Fruit fly (Drosophila melanogaster): ENCODE measurements around the gene zfh1.

The zfh1 gene

dm6 chr3R:30745104-30745503, 20.6 kb upstream of the zfh1 start, which contains the start of gene Npc2g:
TSS of gene Npc2g (minus strand) at chr3R:30745263.
- TF ChIP-seq pan (optimal IDR thresholded peaks at IDR 0.05) (no peak), Dll (optimal IDR thresholded peaks at IDR 0.05) (no peak), usp (GFP tag; optimal IDR thresholded peaks at IDR 0.05) (no peak), psq (optimal IDR thresholded peaks at IDR 0.05) (no peak), CG8478 (optimal IDR thresholded peaks at IDR 0.05) (no peak), EcR (GFP tag; optimal IDR thresholded peaks at IDR 0.05) (no peak)

- TF ChIP-seq CG8478 (optimal IDR thresholded peaks at IDR 0.05) (no peak), Dll (optimal IDR thresholded peaks at IDR 0.05) (no peak), psq (optimal IDR thresholded peaks at IDR 0.05) (no peak), usp (GFP tag; optimal IDR thresholded peaks at IDR 0.05) (no peak)
Observed at dm6 chr3R:30746190-30746589, 19.5 kb upstream of the zfh1 start, which contains the start of gene Npc2h. TSS of gene Npc2h (minus strand) at chr3R:30746290.

dm6 chr3R:30747039-30747438, 18.7 kb upstream of the zfh1 start:
- TF ChIP-seq pan (optimal IDR thresholded peaks at IDR 0.05) (no peak), usp (GFP tag; optimal IDR thresholded peaks at IDR 0.05) (no peak), CG8478 (optimal IDR thresholded peaks at IDR 0.05) (no peak), EcR (GFP tag; optimal IDR thresholded peaks at IDR 0.05) (no peak), psq (optimal IDR thresholded peaks at IDR 0.05) (no peak), Dll (optimal IDR thresholded peaks at IDR 0.05) (no peak)

- TF ChIP-seq EcR (GFP tag; optimal IDR thresholded peaks at IDR 0.05), result no peak
- TF ChIP-seq psq (optimal IDR thresholded peaks at IDR 0.05), result no peak
- no peak for TF ChIP-seq usp (GFP tag; optimal IDR thresholded peaks at IDR 0.05)
- no peak for TF ChIP-seq CG8478 (optimal IDR thresholded peaks at IDR 0.05)
- TF ChIP-seq Dll (optimal IDR thresholded peaks at IDR 0.05), result no peak
- TF ChIP-seq pan (optimal IDR thresholded peaks at IDR 0.05), result no peak
Observed at dm6 chr3R:30750898-30751297, 14.8 kb upstream of the zfh1 start.

dm6 chr3R:30754488-30755223, 11.1 kb upstream of the zfh1 start:
- TF ChIP-seq usp (GFP tag; optimal IDR thresholded peaks at IDR 0.05) (no peak), CG8478 (optimal IDR thresholded peaks at IDR 0.05) (no peak), Dll (optimal IDR thresholded peaks at IDR 0.05) (no peak), pan (optimal IDR thresholded peaks at IDR 0.05) (no peak), EcR (GFP tag; optimal IDR thresholded peaks at IDR 0.05) (no peak), psq (optimal IDR thresholded peaks at IDR 0.05) (no peak)

- TF ChIP-seq Dll (optimal IDR thresholded peaks at IDR 0.05), result no peak
- TF ChIP-seq usp (GFP tag; optimal IDR thresholded peaks at IDR 0.05), result no peak
- no peak for TF ChIP-seq pan (optimal IDR thresholded peaks at IDR 0.05)
- TF ChIP-seq psq (optimal IDR thresholded peaks at IDR 0.05), result no peak
- no peak for TF ChIP-seq CG8478 (optimal IDR thresholded peaks at IDR 0.05)
- no peak for TF ChIP-seq EcR (GFP tag; optimal IDR thresholded peaks at IDR 0.05)
Observed at dm6 chr3R:30756191-30756590, 9.5 kb upstream of the zfh1 start.

dm6 chr3R:30758725-30759714, 6.7 kb upstream of the zfh1 start:
- TF ChIP-seq CG8478 (optimal IDR thresholded peaks at IDR 0.05) (no peak), EcR (GFP tag; optimal IDR thresholded peaks at IDR 0.05) (no peak)

dm6 chr3R:30761140-30761539, 4.6 kb upstream of the zfh1 start:
- TF ChIP-seq CG8478 (optimal IDR thresholded peaks at IDR 0.05) (no peak), psq (optimal IDR thresholded peaks at IDR 0.05) (no peak)

dm6 chr3R:30762230-30762629, 3.5 kb upstream of the zfh1 start:
- TF ChIP-seq psq (optimal IDR thresholded peaks at IDR 0.05) (no peak), pan (optimal IDR thresholded peaks at IDR 0.05) (no peak), Dll (optimal IDR thresholded peaks at IDR 0.05) (no peak), usp (GFP tag; optimal IDR thresholded peaks at IDR 0.05) (no peak), CG8478 (optimal IDR thresholded peaks at IDR 0.05) (no peak), EcR (GFP tag; optimal IDR thresholded peaks at IDR 0.05) (no peak)

- TF ChIP-seq psq (optimal IDR thresholded peaks at IDR 0.05) (no peak), CG8478 (optimal IDR thresholded peaks at IDR 0.05) (peak; percentile 61), Dll (optimal IDR thresholded peaks at IDR 0.05) (no peak)
Observed at dm6 chr3R:30764121-30764520, 1.6 kb upstream of the zfh1 start.

- TF ChIP-seq CG8478 (optimal IDR thresholded peaks at IDR 0.05), result no peak
- no peak for TF ChIP-seq Dll (optimal IDR thresholded peaks at IDR 0.05)
Observed at dm6 chr3R:30766922-30767504, 1.3 kb downstream of the zfh1 start.

dm6 chr3R:30767556-30767955, 1.8 kb downstream of the zfh1 start:
- TF ChIP-seq pan (optimal IDR thresholded peaks at IDR 0.05) (no peak), psq (optimal IDR thresholded peaks at IDR 0.05) (no peak), EcR (GFP tag; optimal IDR thresholded peaks at IDR 0.05) (no peak), Dll (optimal IDR thresholded peaks at IDR 0.05) (no peak), usp (GFP tag; optimal IDR thresholded peaks at IDR 0.05) (no peak), CG8478 (optimal IDR thresholded peaks at IDR 0.05) (no peak)

Measured in whole organism.